Worm (Caenorhabditis elegans) whole organism, young adult: ENCODE data around the gene ZK809.9.

Experiments
- B0261.1 ChIP-seq: sonication (generic microtip); optimal IDR thresholded peaks from 2 replicates; lab custom pipeline; 2016; ENCODE audit warnings: mild to moderate bottlenecking, missing genetic modification characterization, moderate library complexity, missing compliant biosample characterization
- D2030.7 ChIP-seq: fragments of 200-800 bp; sonication (Bioruptor generic); IDR thresholded peaks from 2 replicates; pipeline ENCODE4 v1.3.6; 2022; ENCODE audit warnings: missing genetic modification reagents, missing genetic modification characterization, missing compliant biosample characterization
- F22D6.2 ChIP-seq: sonication (generic microtip); optimal IDR thresholded peaks from 2 replicates; lab custom pipeline; 2016; ENCODE audit warnings: mild to moderate bottlenecking, missing genetic modification characterization, missing compliant biosample characterization
- F37B4.10 ChIP-seq: fragments of 200-800 bp; sonication (Bioruptor generic); IDR thresholded peaks from 2 replicates; pipeline ENCODE4 v1.3.6; 2022; ENCODE audit warnings: missing genetic modification characterization, missing compliant biosample characterization
- K11D2.4 ChIP-seq: fragments of 200-800 bp; sonication (Bioruptor generic); IDR thresholded peaks from 2 replicates; pipeline ENCODE4 v1.3.6; 2022; ENCODE audit warnings: missing genetic modification reagents, missing genetic modification characterization, missing compliant biosample characterization
- Y56A3A.18 ChIP-seq: fragments of 200-800 bp; sonication (Bioruptor generic); IDR thresholded peaks from 2 replicates; pipeline ENCODE4 v1.3.6; 2022; ENCODE audit warnings: missing genetic modification reagents, missing genetic modification characterization, missing compliant biosample characterization
- Y67H2A.10 ChIP-seq: fragments of 200-800 bp; sonication (Bioruptor generic); conservative IDR thresholded peaks from 2 replicates; pipeline ENCODE4 v1.3.6; 2022; ENCODE audit warnings: missing genetic modification reagents, missing genetic modification characterization, missing compliant biosample characterization
- ama-1 ChIP-seq, 3 experiments: fragments of 150-350 bp in 1 of 3; sonication (generic microtip) in 2 of 3; optimal IDR thresholded peaks; 2 replicates each; lab custom pipeline; 2014 to 2018; ENCODE audit warnings: missing biosample characterization in 2 of 3, missing genetic modification characterization in 2 of 3, missing genetic modification reagents in 2 of 3
- bed-2 ChIP-seq: fragments of 200-800 bp; sonication (Bioruptor generic); IDR thresholded peaks from 2 replicates; pipeline ENCODE4 v1.3.6; 2022; ENCODE audit warnings: missing genetic modification reagents, missing genetic modification characterization, missing compliant biosample characterization
- cebp-2 ChIP-seq: fragments of 200-800 bp; sonication (Bioruptor generic); IDR thresholded peaks from 2 replicates; pipeline ENCODE4 v1.3.6; 2022; ENCODE audit warnings: missing genetic modification characterization, missing compliant biosample characterization
- ceh-100 ChIP-seq: fragments of 200-800 bp; sonication (Bioruptor generic); IDR thresholded peaks from 2 replicates; pipeline ENCODE4 v1.3.6; 2022; ENCODE audit warnings: missing genetic modification reagents, missing genetic modification characterization, missing compliant biosample characterization
- ceh-27 ChIP-seq: fragments of 200-800 bp; sonication (Bioruptor generic); optimal IDR thresholded peaks from 2 replicates; lab custom pipeline; 2018; ENCODE audit warnings: mild to moderate bottlenecking, missing genetic modification characterization, moderate library complexity, missing compliant biosample characterization
- ceh-79 ChIP-seq: sonication (generic microtip); optimal IDR thresholded peaks from 2 replicates; lab custom pipeline; 2017; ENCODE audit warnings: mild to moderate bottlenecking, missing genetic modification characterization, missing compliant biosample characterization
- chd-7 ChIP-seq: sonication (generic microtip); optimal IDR thresholded peaks from 2 replicates; lab custom pipeline; 2016; ENCODE audit warnings: mild to moderate bottlenecking, missing genetic modification characterization, moderate library complexity, missing compliant biosample characterization
- dpff-1 ChIP-seq: sonication (generic microtip); optimal IDR thresholded peaks from 2 replicates; lab custom pipeline; 2017; ENCODE audit warnings: mild to moderate bottlenecking, missing genetic modification characterization, missing compliant biosample characterization
- efl-1 ChIP-seq: fragments of 150-350 bp; optimal IDR thresholded peaks from 2 replicates; lab custom pipeline; 2014; ENCODE audit warnings: missing biosample characterization, missing genetic modification reagents, missing genetic modification characterization
- egl-44 ChIP-seq: fragments of 200-800 bp; sonication (Bioruptor generic); IDR thresholded peaks from 2 replicates; pipeline ENCODE4 v1.3.6; 2022; ENCODE audit warnings: missing genetic modification reagents, missing genetic modification characterization, missing compliant biosample characterization
- hlh-12 ChIP-seq: sonication (generic microtip); optimal IDR thresholded peaks from 2 replicates; lab custom pipeline; 2016; ENCODE audit warnings: missing genetic modification characterization, missing compliant biosample characterization
- hmg-1.2 ChIP-seq: fragments of 200-800 bp; sonication (Bioruptor generic); IDR thresholded peaks from 2 replicates; pipeline ENCODE4 v1.3.6; 2022; ENCODE audit warnings: missing genetic modification reagents, missing genetic modification characterization, missing compliant biosample characterization
- hmg-20 ChIP-seq: fragments of 200-800 bp; sonication (Bioruptor generic); IDR thresholded peaks from 2 replicates; pipeline ENCODE4 v1.3.6; 2022; ENCODE audit warnings: missing genetic modification reagents, missing genetic modification characterization, missing compliant biosample characterization
- let-526 ChIP-seq: fragments of 200-800 bp; sonication (Bioruptor generic); IDR thresholded peaks from 2 replicates; pipeline ENCODE4 v1.3.6; 2022; ENCODE audit warnings: missing genetic modification reagents, missing genetic modification characterization, missing compliant biosample characterization
- lsl-1 ChIP-seq: fragments of 200-800 bp; sonication (Bioruptor generic); optimal IDR thresholded peaks from 2 replicates; lab custom pipeline; 2018; ENCODE audit warnings: mild to moderate bottlenecking, missing genetic modification characterization, moderate library complexity, missing compliant biosample characterization
- lsy-27 ChIP-seq: sonication (generic microtip); optimal IDR thresholded peaks from 2 replicates; lab custom pipeline; 2017; ENCODE audit warnings: missing genetic modification characterization, mild to moderate bottlenecking, missing compliant biosample characterization, antibody characterized with exemption, missing genotype, borderline replicate concordance; ENCODE audit not compliant: insufficient read depth
- madf-3 ChIP-seq: fragments of 200-800 bp; sonication (Bioruptor generic); IDR thresholded peaks from 2 replicates; pipeline ENCODE4 v1.3.6; 2022; ENCODE audit warnings: missing genetic modification reagents, missing genetic modification characterization, missing compliant biosample characterization
- madf-8 ChIP-seq: fragments of 200-800 bp; sonication (Bioruptor generic); conservative IDR thresholded peaks from 2 replicates; pipeline ENCODE4 v1.3.6; 2022; ENCODE audit warnings: missing genetic modification reagents, missing genetic modification characterization, missing compliant biosample characterization
- mel-28 ChIP-seq: sonication (generic microtip); optimal IDR thresholded peaks from 2 replicates; lab custom pipeline; 2016; ENCODE audit warnings: borderline replicate concordance, mild to moderate bottlenecking, missing genetic modification characterization, missing compliant biosample characterization
- nfyb-1 ChIP-seq: fragments of 200-800 bp; sonication (Bioruptor generic); IDR thresholded peaks from 2 replicates; pipeline ENCODE4 v1.3.6; 2022; ENCODE audit warnings: missing genetic modification reagents, missing genetic modification characterization, missing compliant biosample characterization
- nhr-120 ChIP-seq: fragments of 200-800 bp; sonication (Bioruptor generic); IDR thresholded peaks from 2 replicates; pipeline ENCODE4 v1.3.6; 2022; ENCODE audit warnings: missing genetic modification characterization, missing compliant biosample characterization
- nhr-27 ChIP-seq: fragments of 200-800 bp; sonication (Bioruptor generic); optimal IDR thresholded peaks from 2 replicates; lab custom pipeline; 2018; ENCODE audit warnings: mild to moderate bottlenecking, missing genetic modification characterization, moderate library complexity, missing compliant biosample characterization
- rcor-1 ChIP-seq: fragments of 200-800 bp; sonication (Bioruptor generic); IDR thresholded peaks from 2 replicates; pipeline ENCODE4 v1.3.6; 2022; ENCODE audit warnings: missing genetic modification reagents, missing genetic modification characterization, missing compliant biosample characterization
- rpc-1 ChIP-seq, 2 experiments: fragments of 150-350 bp in 1 of 2; sonication (generic microtip) in 1 of 2; optimal IDR thresholded peaks; 2 replicates each; lab custom pipeline; 2014 to 2018; ENCODE audit warnings: missing biosample characterization in 1 of 2, missing genetic modification characterization in 1 of 2, missing genetic modification reagents in 1 of 2, missing genotype in 1 of 2
- sea-2 ChIP-seq: fragments of 200-800 bp; sonication (Bioruptor generic); IDR thresholded peaks from 2 replicates; pipeline ENCODE4 v1.3.6; 2022; ENCODE audit warnings: missing genetic modification characterization, missing compliant biosample characterization
- snpc-1.1 ChIP-seq: sonication (generic microtip); optimal IDR thresholded peaks from 2 replicates; lab custom pipeline; 2017; ENCODE audit warnings: missing genetic modification characterization, mild to moderate bottlenecking, missing compliant biosample characterization, antibody characterized with exemption, moderate library complexity, missing genotype, missing genetic modification reagents; ENCODE audit not compliant: insufficient read depth
- tbx-9 ChIP-seq: sonication (generic microtip); optimal IDR thresholded peaks from 2 replicates; lab custom pipeline; 2016; ENCODE audit warnings: borderline replicate concordance, missing genetic modification characterization, inconsistent platforms, missing compliant biosample characterization
- unc-130 ChIP-seq: sonication (generic microtip); optimal IDR thresholded peaks from 2 replicates; lab custom pipeline; 2016; ENCODE audit warnings: missing genetic modification reagents, missing genetic modification characterization, missing compliant biosample characterization
- xnd-1 ChIP-seq: sonication (generic microtip); optimal IDR thresholded peaks from 2 replicates; lab custom pipeline; 2016; ENCODE audit warnings: missing genotype, missing genetic modification reagents, missing genetic modification characterization, missing compliant biosample characterization
- zfh-2 ChIP-seq: fragments of 200-800 bp; sonication (Bioruptor generic); conservative IDR thresholded peaks from 2 replicates; pipeline ENCODE4 v1.3.6; 2022; ENCODE audit warnings: missing genetic modification reagents, missing genetic modification characterization, missing compliant biosample characterization
- zim-3 ChIP-seq: sonication (generic microtip); optimal IDR thresholded peaks from 2 replicates; lab custom pipeline; 2017; ENCODE audit warnings: mild to moderate bottlenecking, missing genetic modification characterization, moderate library complexity, missing compliant biosample characterization
- ztf-22 ChIP-seq: fragments of 200-800 bp; sonication (Bioruptor generic); optimal IDR thresholded peaks from 2 replicates; lab custom pipeline; 2018; ENCODE audit warnings: mild to moderate bottlenecking, missing genetic modification characterization, moderate library complexity, missing compliant biosample characterization
- ztf-26 ChIP-seq: sonication (generic microtip); optimal IDR thresholded peaks from 2 replicates; lab custom pipeline; 2017; ENCODE audit warnings: missing genetic modification characterization, missing compliant biosample characterization
- ztf-28 ChIP-seq: fragments of 200-800 bp; sonication (Bioruptor generic); IDR thresholded peaks from 2 replicates; pipeline ENCODE4 v1.3.6; 2022; ENCODE audit warnings: missing genetic modification reagents, missing genetic modification characterization, missing compliant biosample characterization
- ztf-3 ChIP-seq: fragments of 200-800 bp; sonication (Bioruptor generic); optimal IDR thresholded peaks from 2 replicates; lab custom pipeline; 2018; ENCODE audit warnings: mild to moderate bottlenecking, missing genetic modification characterization, missing compliant biosample characterization

Gene ZK809.9

DNA sequence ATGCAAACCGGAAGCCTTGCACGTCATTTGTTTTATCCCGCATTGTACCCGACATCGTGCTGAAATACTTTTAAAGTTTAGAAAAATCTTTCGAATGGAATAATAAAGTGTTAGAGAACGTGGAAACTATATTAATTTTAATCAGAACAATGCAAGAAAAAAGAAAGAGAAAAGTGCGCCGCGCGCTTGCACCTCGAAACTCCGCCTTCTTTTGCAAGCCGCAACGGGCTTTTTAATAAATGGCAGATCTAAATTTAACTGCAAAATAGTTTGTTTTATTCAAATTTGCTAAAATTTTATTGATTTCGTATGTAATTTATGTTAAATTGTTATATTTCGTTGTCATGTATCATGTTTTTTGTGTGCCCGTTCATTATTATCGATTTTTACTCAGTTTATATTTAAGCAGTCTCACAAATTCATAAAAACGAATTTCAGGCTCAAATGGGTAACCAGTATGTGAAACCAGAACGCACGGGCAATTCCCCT lies 13.1 kb upstream of the ZK809.9 start, which contains the start of the genes acl-3 and ndub-6:
Gene acl-3, minus strand, starts transcription at position 59 of the 489 bp plus-strand sequence.
Gene ndub-6, plus strand, starts transcription at position 439 of the 489 bp plus-strand sequence.
- TF ChIP-seq efl-1 (GFP tag; lab: Kevin White, UChicago) (no peak), bed-2 (GFP tag; lab: Robert Waterston, UW) (no peak), unc-130 (no peak), B0261.1 (tag; lab: Kevin White, UChicago) (no peak), hlh-12 (no peak), nfyb-1 (GFP tag; lab: Robert Waterston, UW) (no peak), tbx-9 (no peak), let-526 (GFP tag; lab: Robert Waterston, UW) (no peak), dpff-1 (no peak), hmg-1.2 (no peak), zfh-2 (no peak), mel-28 (no peak), D2030.7 (GFP tag; lab: Robert Waterston, UW) (no peak), ztf-26 (tag; lab: Kevin White, UChicago) (no peak), ztf-22 (GFP tag; lab: Kevin White, UChicago) (no peak), K11D2.4 (GFP tag; lab: Robert Waterston, UW) (no peak), ztf-3 (GFP tag; lab: Kevin White, UChicago) (no peak), sea-2 (GFP tag; lab: Robert Waterston, UW) (no peak), Y56A3A.18 (GFP tag; lab: Robert Waterston, UW) (no peak), rcor-1 (no peak)
- TF ChIP-seq, all 124 proteins: peak for 0

DNA sequence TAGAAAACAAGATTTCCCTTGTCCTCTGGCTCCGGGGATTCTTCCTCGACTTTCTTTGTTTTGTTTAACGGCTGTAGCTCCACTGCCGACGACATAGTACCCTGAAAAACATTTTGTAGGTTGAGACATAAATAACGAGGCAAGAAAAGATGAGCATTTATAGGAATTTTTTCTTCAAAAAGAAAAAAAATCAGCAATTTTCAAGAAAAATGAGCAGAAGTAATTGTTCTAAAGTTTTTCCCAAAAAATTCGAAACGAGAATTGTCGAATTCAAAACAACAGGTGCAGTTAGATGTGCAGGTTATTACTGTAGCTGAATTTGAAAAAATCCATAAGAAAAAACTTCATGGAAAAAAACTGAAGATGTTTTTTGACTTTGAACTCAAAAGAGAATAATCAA lies 9.7 kb upstream of the ZK809.9 start, which contains the start of gene ent-1:
Gene ent-1, minus strand, starts transcription at position 101 of the 400 bp plus-strand sequence.
- TF ChIP-seq nhr-27 (tag; lab: Kevin White, UChicago) (no peak), tbx-9 (no peak), Y67H2A.10 (GFP tag; lab: Robert Waterston, UW) (no peak), ceh-27 (no peak), chd-7 (tag; lab: Kevin White, UChicago) (no peak), ama-1 (optimal IDR thresholded peaks at IDR 0.05; lab: Kevin White, UChicago) (no peak), ama-1 (GFP tag; optimal IDR thresholded peaks at IDR 0.05; lab: Kevin White, UChicago) (no peak), ztf-28 (GFP tag; lab: Robert Waterston, UW) (no peak), rpc-1 (optimal IDR thresholded peaks at IDR 0.05; lab: Kevin White, UChicago) (no peak), rpc-1 (tag; optimal IDR thresholded peaks at IDR 0.05; lab: Kevin White, UChicago) (no peak), nhr-120 (GFP tag; lab: Robert Waterston, UW) (no peak), madf-3 (no peak), xnd-1 (tag; lab: Kevin White, UChicago) (no peak), snpc-1.1 (tag; lab: Kevin White, UChicago) (no peak), ceh-100 (GFP tag; lab: Robert Waterston, UW) (no peak), mel-28 (no peak), lsy-27 (no peak), unc-130 (no peak)
- TF ChIP-seq, all 124 proteins: peak for 0

DNA sequence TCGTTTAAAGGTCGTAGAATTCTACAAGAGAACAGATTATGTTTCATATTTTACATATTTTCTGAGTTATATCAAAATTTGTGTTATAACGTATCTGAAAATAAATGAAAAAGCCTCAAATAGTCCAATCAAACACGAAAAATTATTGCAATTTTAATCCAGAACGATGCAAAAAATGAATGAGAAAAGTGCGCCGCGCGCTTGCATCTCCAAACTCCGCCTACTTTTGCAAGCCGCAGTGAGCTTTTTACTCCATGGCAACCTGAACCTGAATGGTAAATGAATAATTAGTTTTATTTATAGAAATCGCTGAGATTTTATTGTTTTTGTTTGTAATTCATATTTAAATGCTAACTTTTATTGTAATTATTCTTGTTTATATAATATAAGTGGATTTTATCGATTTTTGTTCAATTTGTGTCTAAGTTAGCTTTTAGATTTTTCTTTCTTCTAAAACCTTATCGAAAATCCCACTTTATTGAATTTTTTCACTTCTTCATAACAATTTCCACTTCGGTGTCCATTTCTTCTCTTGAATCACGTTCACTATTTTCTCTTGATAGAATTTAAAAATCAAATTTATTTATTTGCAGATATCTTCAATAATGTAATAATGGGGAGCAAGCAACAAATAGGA lies 8.8 kb upstream of the ZK809.9 start, which contains the start of gene ZK809.5:
Gene ZK809.5, plus strand, starts transcription at position 587 of the 637 bp plus-strand sequence.
- TF ChIP-seq F37B4.10 (GFP tag; lab: Robert Waterston, UW) (no peak), madf-8 (GFP tag; lab: Robert Waterston, UW) (no peak), lsl-1 (no peak), ama-1 (optimal IDR thresholded peaks at IDR 0.05; lab: Kevin White, UChicago) (no peak), ama-1 (GFP tag; optimal IDR thresholded peaks at IDR 0.05; lab: Kevin White, UChicago) (no peak), cebp-2 (no peak), zim-3 (tag; lab: Kevin White, UChicago) (no peak), hmg-1.2 (no peak), ceh-79 (tag; lab: Kevin White, UChicago) (no peak), hmg-20 (no peak), egl-44 (GFP tag; lab: Robert Waterston, UW) (no peak), F22D6.2 (tag; lab: Kevin White, UChicago) (no peak)
